Fruit fly (Drosophila melanogaster): ENCODE measurements around the gene CG15536.

Gene CG15536

dm6 chr3R:30391098-30391497, 33.9 kb downstream of the CG15536 start:
- TF ChIP-seq CG32264 (GFP tag; optimal IDR thresholded peaks at IDR 0.05) (no peak), Rel (GFP tag; optimal IDR thresholded peaks at IDR 0.05) (no peak), Rel (tag; optimal IDR thresholded peaks at IDR 0.05) (peak; percentile 91), HLH106 (tag; optimal IDR thresholded peaks at IDR 0.05) (no peak)

DNA sequence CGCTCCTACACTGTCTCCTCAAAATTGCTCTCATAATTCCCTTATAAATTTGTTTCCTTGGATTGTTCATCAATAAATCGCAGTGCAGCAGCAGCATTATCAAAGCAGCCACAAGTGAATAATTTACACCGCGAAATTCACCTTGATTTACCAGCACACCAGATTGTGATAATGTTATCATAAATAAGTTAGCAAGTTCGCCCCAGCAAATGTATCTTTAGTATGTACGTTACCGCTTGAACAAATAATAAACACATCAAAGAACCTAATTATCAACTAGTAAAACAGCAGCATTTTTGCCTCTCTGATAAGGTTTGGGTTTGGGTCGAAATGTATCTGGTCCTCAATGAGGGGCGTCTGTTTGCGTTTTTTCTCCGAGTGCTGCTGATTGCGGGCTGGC, 34.7 kb downstream of the CG15536 start:
- TF ChIP-seq psq (GFP tag; optimal IDR thresholded peaks at IDR 0.05): no peak
- peak in 1 of 2 experiments; percentile 11 for TF ChIP-seq foxo (GFP tag; optimal IDR thresholded peaks at IDR 0.05)

DNA sequence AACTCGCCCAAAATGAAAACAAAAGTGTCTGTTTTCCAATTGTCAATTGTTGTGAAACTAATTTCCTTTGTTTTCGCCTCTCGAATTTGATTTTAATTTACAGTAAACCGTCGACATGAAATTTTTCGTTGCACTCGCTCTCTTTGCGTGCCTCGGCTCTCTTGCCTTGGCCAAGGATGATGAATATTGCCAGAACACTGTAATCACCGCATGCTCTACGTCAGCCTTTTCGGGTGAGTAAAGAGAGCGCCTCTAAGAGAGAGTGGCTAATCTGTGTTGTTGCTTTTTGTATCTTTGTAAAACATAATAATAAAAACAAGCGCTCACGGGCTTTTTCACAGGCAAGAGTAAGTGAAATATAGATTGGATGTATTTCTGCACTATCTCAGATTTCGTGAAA, 35.9 kb downstream of the CG15536 start:
- no peak for TF ChIP-seq br (GFP tag; optimal IDR thresholded peaks at IDR 0.05)
- TF ChIP-seq fru (GFP tag; optimal IDR thresholded peaks at IDR 0.05): no peak
- no peak for TF ChIP-seq lola (GFP tag; optimal IDR thresholded peaks at IDR 0.05)
- no peak for TF ChIP-seq Jra (GFP tag; optimal IDR thresholded peaks at IDR 0.05)
- TF ChIP-seq woc (GFP tag; optimal IDR thresholded peaks at IDR 0.05): no peak
- TF ChIP-seq dmrt93B (GFP tag; optimal IDR thresholded peaks at IDR 0.05): no peak
- no peak for TF ChIP-seq HLH106 (tag; optimal IDR thresholded peaks at IDR 0.05)
- no peak for TF ChIP-seq Hr78 (GFP tag; optimal IDR thresholded peaks at IDR 0.05)
- TF ChIP-seq Dif (GFP tag; optimal IDR thresholded peaks at IDR 0.05; ENCODE audit: partially characterized antibody): peak; percentile 83
- TF ChIP-seq Vsx2 (GFP tag; optimal IDR thresholded peaks at IDR 0.05; ENCODE audit: partially characterized antibody): no peak
- peak; percentile 29 for TF ChIP-seq brk (GFP tag; optimal IDR thresholded peaks at IDR 0.05)
- no peak for TF ChIP-seq psq (GFP tag; optimal IDR thresholded peaks at IDR 0.05)
- TF ChIP-seq tai (GFP tag; optimal IDR thresholded peaks at IDR 0.05): no peak
- no peak for TF ChIP-seq Hnf4 (GFP tag; optimal IDR thresholded peaks at IDR 0.05)
- TF ChIP-seq foxo (GFP tag; optimal IDR thresholded peaks at IDR 0.05): no peak
- peak; percentile 36 for TF ChIP-seq Hr83 (GFP tag; optimal IDR thresholded peaks at IDR 0.05; ENCODE audit: poor library complexity, severe bottlenecking)
- TF ChIP-seq N (GFP tag; optimal IDR thresholded peaks at IDR 0.05): no peak
- no peak for TF ChIP-seq OdsH (GFP tag; optimal IDR thresholded peaks at IDR 0.05)
- TF ChIP-seq usp (GFP tag; optimal IDR thresholded peaks at IDR 0.05): no peak
- TF ChIP-seq pan (optimal IDR thresholded peaks at IDR 0.05): no peak
- TF ChIP-seq dsf (GFP tag; optimal IDR thresholded peaks at IDR 0.05; ENCODE audit: borderline replicate concordance): no peak
- no peak for TF ChIP-seq CG32264 (GFP tag; optimal IDR thresholded peaks at IDR 0.05)
- no peak for TF ChIP-seq Mio (GFP tag; optimal IDR thresholded peaks at IDR 0.05)
- TF ChIP-seq rgr (GFP tag; optimal IDR thresholded peaks at IDR 0.05): no peak
- TF ChIP-seq Rel (GFP tag; optimal IDR thresholded peaks at IDR 0.05): no peak
- no peak for TF ChIP-seq Rel (tag; optimal IDR thresholded peaks at IDR 0.05)
- no peak for TF ChIP-seq h (GFP tag; optimal IDR thresholded peaks at IDR 0.05)
- TF ChIP-seq jim (GFP tag; optimal IDR thresholded peaks at IDR 0.05): no peak
- TF ChIP-seq Dfd (GFP tag; optimal IDR thresholded peaks at IDR 0.05): no peak
- TF ChIP-seq dl (GFP tag; optimal IDR thresholded peaks at IDR 0.05; ENCODE audit: insufficient read depth in 1 of 2, partially characterized antibody in 2 of 2): peak; percentile 39 to 79
- TF ChIP-seq GATAd (GFP tag; optimal IDR thresholded peaks at IDR 0.05): no peak
- TF ChIP-seq CG9705 (GFP tag; optimal IDR thresholded peaks at IDR 0.05): no peak
- peak; percentile 53 for TF ChIP-seq sage (GFP tag; optimal IDR thresholded peaks at IDR 0.05)
- TF ChIP-seq Sp1 (GFP tag; optimal IDR thresholded peaks at IDR 0.05): no peak
- peak; percentile 11 for TF ChIP-seq CrebA (GFP tag; optimal IDR thresholded peaks at IDR 0.05; ENCODE audit: borderline replicate concordance)
- no peak for TF ChIP-seq sv (GFP tag; optimal IDR thresholded peaks at IDR 0.05)
- no peak for TF ChIP-seq Abd-B (GFP tag; optimal IDR thresholded peaks at IDR 0.05)
- no peak for TF ChIP-seq Myc (optimal IDR thresholded peaks at IDR 0.05)
- TF ChIP-seq ey (GFP tag; optimal IDR thresholded peaks at IDR 0.05): no peak

Measured in whole organism, wandering third instar larva.